Worm (Caenorhabditis elegans): Measurements from ENCODE around the gene tbc-17.

Gene tbc-17

DNA sequence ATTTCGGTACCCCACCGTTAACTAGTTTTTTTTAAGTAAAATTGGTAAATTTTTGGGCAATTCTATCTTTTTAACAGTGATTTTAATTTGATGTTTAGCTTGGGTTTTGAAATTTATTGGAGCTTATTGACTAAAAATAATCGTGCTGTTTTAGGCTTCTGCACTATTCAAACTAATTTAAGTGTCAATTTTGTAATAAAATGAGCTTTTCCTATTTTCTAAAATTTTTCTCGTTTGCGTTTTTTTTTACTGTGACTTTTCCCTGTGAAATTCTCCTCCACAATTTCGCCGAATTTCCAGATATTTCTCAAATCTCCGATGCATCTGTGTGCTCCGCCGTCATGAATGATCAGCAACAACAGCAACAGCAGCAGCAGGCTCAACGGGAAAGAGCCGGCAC is at the start of gene tbc-17:
tbc-17 (plus strand) TSS at position 301 of the 400 bp plus-strand sequence.
- no peak for TF ChIP-seq tbx-37 (GFP tag; conservative IDR thresholded peaks at IDR 0.05)
- no peak for TF ChIP-seq sea-1 (GFP tag; conservative IDR thresholded peaks at IDR 0.05)
- TF ChIP-seq F13C5.2 (tag; optimal IDR thresholded peaks at IDR 0.05) = no peak
- no peak for TF ChIP-seq tbx-11 (GFP tag; IDR thresholded peaks at IDR 0.05)
- no peak for TF ChIP-seq tra-4 (tag; optimal IDR thresholded peaks at IDR 0.05)
- TF ChIP-seq ets-7 (tag; optimal IDR thresholded peaks at IDR 0.05) = no peak
- TF ChIP-seq hmg-4 (GFP tag; optimal IDR thresholded peaks at IDR 0.05) = no peak
- no peak for TF ChIP-seq ceh-36 (tag; optimal IDR thresholded peaks at IDR 0.05)
- TF ChIP-seq hnd-1 (tag; optimal IDR thresholded peaks at IDR 0.05) = no peak

- no peak for TF ChIP-seq hmbx-1 (tag; optimal IDR thresholded peaks at IDR 0.05)
- no peak for TF ChIP-seq scrt-1 (GFP tag; IDR thresholded peaks at IDR 0.05)
- no peak for TF ChIP-seq tbx-11 (GFP tag; IDR thresholded peaks at IDR 0.05)
- TF ChIP-seq tbx-37 (GFP tag; conservative IDR thresholded peaks at IDR 0.05) = no peak
- no peak for TF ChIP-seq F13C5.2 (tag; optimal IDR thresholded peaks at IDR 0.05)
- no peak for TF ChIP-seq hnd-1 (tag; optimal IDR thresholded peaks at IDR 0.05)
- no peak for TF ChIP-seq ama-1 (optimal IDR thresholded peaks at IDR 0.05)
- TF ChIP-seq sea-1 (GFP tag; conservative IDR thresholded peaks at IDR 0.05) = no peak
- no peak for TF ChIP-seq ets-7 (tag; optimal IDR thresholded peaks at IDR 0.05)
- no peak for TF ChIP-seq aly-1 (tag; optimal IDR thresholded peaks at IDR 0.05)
These were observed 39.8 kb upstream of the tbc-17 start, which contains the start of gene rgs-4 for ce11 chrII:12654447-12654846. TSS of gene rgs-4 (plus strand) at chrII:12654747.

- no peak for TF ChIP-seq B0310.2 (tag; optimal IDR thresholded peaks at IDR 0.05)
- no peak for TF ChIP-seq flt-1 (GFP tag; IDR thresholded peaks at IDR 0.05)
- TF ChIP-seq scrt-1 (GFP tag; IDR thresholded peaks at IDR 0.05) = no peak
- no peak for TF ChIP-seq ama-1 (optimal IDR thresholded peaks at IDR 0.05)
These were observed 38.4 kb upstream of the tbc-17 start for ce11 chrII:12655816-12656215.

DNA sequence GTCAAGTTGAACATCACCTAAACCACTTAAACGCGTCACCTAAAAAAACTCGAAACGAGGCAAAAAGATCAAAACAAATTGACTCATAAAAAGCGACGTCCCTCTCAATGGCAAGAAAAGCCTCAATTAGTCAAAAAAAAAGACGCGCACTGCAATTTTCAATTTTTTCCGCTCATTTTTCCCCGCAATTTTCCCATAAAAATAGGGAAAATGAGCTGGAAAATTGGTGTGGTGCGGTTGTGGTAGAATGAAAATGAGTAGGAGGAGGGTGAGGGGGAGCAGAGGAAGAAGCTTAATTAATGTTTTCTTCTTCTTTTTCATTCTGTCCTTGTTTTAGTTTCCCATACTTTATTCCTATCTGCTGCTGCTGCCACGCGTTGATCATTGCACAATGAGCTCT is 36.6 kb upstream of the tbc-17 start:
- TF ChIP-seq aly-1 (tag; optimal IDR thresholded peaks at IDR 0.05) = no peak
- no peak for TF ChIP-seq hmbx-1 (tag; optimal IDR thresholded peaks at IDR 0.05)
- no peak for TF ChIP-seq scrt-1 (GFP tag; IDR thresholded peaks at IDR 0.05)
- no peak for TF ChIP-seq pes-1 (GFP tag; IDR thresholded peaks at IDR 0.05)
- TF ChIP-seq ets-7 (tag; optimal IDR thresholded peaks at IDR 0.05) = no peak
- no peak for TF ChIP-seq ceh-36 (tag; optimal IDR thresholded peaks at IDR 0.05)
- TF ChIP-seq sea-1 (GFP tag; conservative IDR thresholded peaks at IDR 0.05) = no peak
- no peak for TF ChIP-seq flt-1 (GFP tag; IDR thresholded peaks at IDR 0.05)
- TF ChIP-seq ceh-13 (GFP tag; optimal IDR thresholded peaks at IDR 0.05) = no peak
- no peak for TF ChIP-seq ama-1 (optimal IDR thresholded peaks at IDR 0.05)
- no peak for TF ChIP-seq hnd-1 (tag; optimal IDR thresholded peaks at IDR 0.05)
- no peak for TF ChIP-seq F13C5.2 (tag; optimal IDR thresholded peaks at IDR 0.05)

DNA sequence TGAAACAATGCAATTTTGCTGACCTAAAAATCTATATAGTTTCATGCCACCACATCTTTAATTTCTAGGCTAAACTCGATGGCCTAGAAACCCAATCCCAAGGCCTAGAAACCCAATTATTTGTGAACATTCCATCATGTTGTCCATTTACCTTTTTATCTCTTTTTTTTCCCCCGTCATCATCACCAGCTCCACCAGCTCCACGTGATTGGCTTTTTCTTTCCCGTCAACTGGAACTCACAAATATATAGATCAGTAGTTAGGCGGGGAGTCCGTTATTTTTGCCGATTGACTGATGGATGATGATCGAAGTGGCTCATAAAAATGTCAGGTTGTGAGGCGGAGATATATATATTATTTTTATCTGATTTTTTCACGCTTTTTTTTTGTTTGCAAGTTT is 35.8 kb upstream of the tbc-17 start:
- no peak for TF ChIP-seq sea-1 (GFP tag; conservative IDR thresholded peaks at IDR 0.05)
- no peak for TF ChIP-seq ceh-13 (GFP tag; optimal IDR thresholded peaks at IDR 0.05)
- TF ChIP-seq B0310.2 (tag; optimal IDR thresholded peaks at IDR 0.05) = no peak
- no peak for TF ChIP-seq ama-1 (optimal IDR thresholded peaks at IDR 0.05)
- TF ChIP-seq hmbx-1 (tag; optimal IDR thresholded peaks at IDR 0.05) = no peak
- TF ChIP-seq hmg-4 (GFP tag; optimal IDR thresholded peaks at IDR 0.05) = no peak
- no peak for TF ChIP-seq F13C5.2 (tag; optimal IDR thresholded peaks at IDR 0.05)
- no peak for TF ChIP-seq ets-7 (tag; optimal IDR thresholded peaks at IDR 0.05)
- TF ChIP-seq tbx-37 (GFP tag; conservative IDR thresholded peaks at IDR 0.05) = no peak
- TF ChIP-seq aly-1 (tag; optimal IDR thresholded peaks at IDR 0.05) = no peak
- TF ChIP-seq tbx-11 (GFP tag; IDR thresholded peaks at IDR 0.05) = no peak
- no peak for TF ChIP-seq flt-1 (GFP tag; IDR thresholded peaks at IDR 0.05)

- TF ChIP-seq ceh-36 (tag; optimal IDR thresholded peaks at IDR 0.05) = peak; percentile 87
- TF ChIP-seq ceh-13 (GFP tag; optimal IDR thresholded peaks at IDR 0.05) = no peak
- no peak for TF ChIP-seq flt-1 (GFP tag; IDR thresholded peaks at IDR 0.05)
These were observed 34.4 kb upstream of the tbc-17 start for ce11 chrII:12659676-12660371.

DNA sequence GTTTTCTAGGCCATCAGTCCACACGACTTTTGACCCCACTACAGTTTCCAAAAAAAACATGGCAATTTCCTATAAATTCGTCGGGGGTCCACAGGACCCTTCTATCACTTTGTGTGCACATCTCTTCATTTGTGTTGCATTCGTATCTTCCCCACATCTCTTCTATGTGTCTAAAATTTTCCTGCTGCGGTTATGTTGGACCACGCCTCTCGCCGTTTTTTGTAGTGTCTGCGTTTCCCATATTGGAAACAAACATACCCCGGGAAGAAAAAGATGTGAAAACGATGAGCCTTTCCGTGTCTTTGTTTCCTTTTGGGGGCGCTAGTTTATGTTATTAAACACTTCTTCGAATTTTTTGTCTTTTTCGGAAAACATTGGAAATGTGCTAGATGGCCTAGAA is 32.3 kb upstream of the tbc-17 start:
- no peak for TF ChIP-seq sea-1 (GFP tag; conservative IDR thresholded peaks at IDR 0.05)
- no peak for TF ChIP-seq aly-1 (tag; optimal IDR thresholded peaks at IDR 0.05)
- no peak for TF ChIP-seq F13C5.2 (tag; optimal IDR thresholded peaks at IDR 0.05)
- TF ChIP-seq B0310.2 (tag; optimal IDR thresholded peaks at IDR 0.05) = no peak
- TF ChIP-seq pes-1 (GFP tag; IDR thresholded peaks at IDR 0.05) = no peak
- TF ChIP-seq tbx-11 (GFP tag; IDR thresholded peaks at IDR 0.05) = no peak
- no peak for TF ChIP-seq tra-4 (tag; optimal IDR thresholded peaks at IDR 0.05)
- no peak for TF ChIP-seq ets-7 (tag; optimal IDR thresholded peaks at IDR 0.05)
- TF ChIP-seq ceh-13 (GFP tag; optimal IDR thresholded peaks at IDR 0.05) = no peak
- TF ChIP-seq ceh-36 (tag; optimal IDR thresholded peaks at IDR 0.05) = no peak
- no peak for TF ChIP-seq hmg-4 (GFP tag; optimal IDR thresholded peaks at IDR 0.05)
- no peak for TF ChIP-seq hnd-1 (tag; optimal IDR thresholded peaks at IDR 0.05)
- TF ChIP-seq ama-1 (optimal IDR thresholded peaks at IDR 0.05) = no peak
- no peak for TF ChIP-seq flt-1 (GFP tag; IDR thresholded peaks at IDR 0.05)
- no peak for TF ChIP-seq hmbx-1 (tag; optimal IDR thresholded peaks at IDR 0.05)

DNA sequence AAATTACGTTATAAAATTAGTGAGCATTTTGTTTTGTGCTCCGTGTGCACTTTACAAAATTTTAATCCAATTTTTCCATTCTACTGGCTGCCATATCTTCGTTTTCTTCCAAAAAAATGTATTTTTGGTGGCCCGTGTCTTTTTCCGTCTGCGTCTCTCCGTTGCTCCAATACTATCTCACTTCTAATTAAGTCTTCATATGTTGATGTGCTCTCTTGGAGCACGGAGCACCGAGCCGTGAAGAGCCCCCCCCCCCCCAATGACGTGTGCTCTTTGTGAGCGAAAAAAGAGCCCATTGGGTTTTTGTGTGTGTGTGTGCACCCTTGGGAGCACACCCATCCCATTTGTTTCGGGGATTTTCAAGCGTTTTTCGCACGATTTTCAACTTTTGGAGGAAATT is 29.2 kb upstream of the tbc-17 start:
- no peak for TF ChIP-seq ama-1 (optimal IDR thresholded peaks at IDR 0.05)
- TF ChIP-seq tbx-11 (GFP tag; IDR thresholded peaks at IDR 0.05) = no peak
- TF ChIP-seq hmg-4 (GFP tag; optimal IDR thresholded peaks at IDR 0.05) = no peak
- TF ChIP-seq tra-4 (tag; optimal IDR thresholded peaks at IDR 0.05) = no peak
